In genomic region chrIV:1709695-1710315, ce11 we compare ENCODE assay signal across 4 worm cellular contexts.
A peak's percentile ranks its signal among the peaks of the same experiment; 100 is the strongest.
TF ChIP-seq lines count a peak whose summit lies in the region.

pbs-1 (minus strand) TSS chrIV:1709745.
K08D12.3 (plus strand) TSS chrIV:1710265.

TF ChIP-seq in whole organism, L1 larva, 84 proteins besides CTCF, POLR2A, EP300 and RAD21 (continued from another document and continues in another):
- TF ChIP-seq sptf-1 (tag; optimal IDR thresholded peaks at IDR 0.05; lab: Kevin White, UChicago) (no peak), C04F5.9 (tag; optimal IDR thresholded peaks at IDR 0.05; lab: Kevin White, UChicago) (no peak), unc-62 (GFP tag; optimal IDR thresholded peaks at IDR 0.05; lab: Kevin White, UChicago) (no peak), elt-3 (tag; optimal IDR thresholded peaks at IDR 0.05; lab: Kevin White, UChicago) (peak in 4 of 6 experiments; percentile 39 to 81 (median 48)), nhr-85 (tag; lab: Kevin White, UChicago) (peak; percentile 90), nhr-47 (tag; optimal IDR thresholded peaks at IDR 0.05; lab: Kevin White, UChicago) (peak; percentile 87), hpl-2 (GFP tag; optimal IDR thresholded peaks at IDR 0.05; lab: Kevin White, UChicago) (peak; percentile 21), dsc-1 (tag; optimal IDR thresholded peaks at IDR 0.05; lab: Kevin White, UChicago) (peak; percentile 73), mdl-1 (tag; optimal IDR thresholded peaks at IDR 0.05; lab: Kevin White, UChicago) (peak in 1 of 2 experiments; percentile 80), snu-23 (GFP tag; optimal IDR thresholded peaks at IDR 0.05; lab: Kevin White, UChicago) (peak; percentile 87), efl-3 (GFP tag; optimal IDR thresholded peaks at IDR 0.05; lab: Kevin White, UChicago) (no peak), mep-1 (tag; optimal IDR thresholded peaks at IDR 0.05; lab: Kevin White, UChicago) (peak; percentile 89), dpl-1 (GFP tag; optimal IDR thresholded peaks at IDR 0.05; lab: Kevin White, UChicago) (peak; percentile 89 to 93 (median 92)), efl-1 (optimal IDR thresholded peaks at IDR 0.05; lab: Kevin White, UChicago) (peak; percentile 70 to 93), efl-1 (GFP tag; optimal IDR thresholded peaks at IDR 0.05 in 1 of 2; lab: Kevin White, UChicago) (peak; percentile 92 to 99), tlp-1 (tag; optimal IDR thresholded peaks at IDR 0.05; lab: Kevin White, UChicago) (no peak), lin-35 (GFP tag; optimal IDR thresholded peaks at IDR 0.05; lab: Kevin White, UChicago) (peak; percentile 94 to 95), ets-5 (GFP tag; IDR thresholded peaks at IDR 0.05; lab: Robert Waterston, UW) (no peak), swsn-7 (tag; optimal IDR thresholded peaks at IDR 0.05; lab: Kevin White, UChicago) (peak; percentile 84), skn-1 (tag; optimal IDR thresholded peaks at IDR 0.05; lab: Kevin White, UChicago) (peak; percentile 98), unc-130 (tag; optimal IDR thresholded peaks at IDR 0.05; lab: Kevin White, UChicago) (peak; percentile 74), nhr-77 (tag; optimal IDR thresholded peaks at IDR 0.05; lab: Kevin White, UChicago) (peak; percentile 58), lin-15B (tag; optimal IDR thresholded peaks at IDR 0.05; lab: Kevin White, UChicago) (peak; percentile 78), lin-14 (GFP tag; optimal IDR thresholded peaks at IDR 0.05; lab: Kevin White, UChicago) (peak; percentile 88), nhr-76 (tag; optimal IDR thresholded peaks at IDR 0.05; lab: Kevin White, UChicago) (no peak), ces-1 (GFP tag; optimal IDR thresholded peaks at IDR 0.05; lab: Kevin White, UChicago) (no peak), ztf-4 (tag; optimal IDR thresholded peaks at IDR 0.05; lab: Kevin White, UChicago) (peak; percentile 66), lir-3 (tag; optimal IDR thresholded peaks at IDR 0.05; lab: Kevin White, UChicago; ENCODE audit: poor library complexity) (peak; percentile 55), nhr-71 (tag; optimal IDR thresholded peaks at IDR 0.05; lab: Kevin White, UChicago) (peak; percentile 90), pag-3 (tag; optimal IDR thresholded peaks at IDR 0.05; lab: Kevin White, UChicago; ENCODE audit: borderline replicate concordance, insufficient read depth) (no peak), sup-37 (GFP tag; optimal IDR thresholded peaks at IDR 0.05; lab: Kevin White, UChicago) (no peak), C34B4.2 (tag; optimal IDR thresholded peaks at IDR 0.05; lab: Kevin White, UChicago) (no peak)

TF ChIP-seq in whole organism, L2 larva, 48 proteins besides CTCF, POLR2A, EP300 and RAD21 (continued from another document):
- no peak for TF ChIP-seq R02D3.7 (tag; optimal IDR thresholded peaks at IDR 0.05; lab: Kevin White, UChicago)
- peak; percentile 72 for TF ChIP-seq ama-1 (optimal IDR thresholded peaks at IDR 0.05; lab: Kevin White, UChicago)

TF ChIP-seq in whole organism, L4 larva, 104 proteins besides CTCF, POLR2A, EP300 and RAD21 (continued from another document):
- peak; percentile 88 for TF ChIP-seq dve-1 (tag; optimal IDR thresholded peaks at IDR 0.05; lab: Kevin White, UChicago; ENCODE audit: insufficient read depth)
- no peak for TF ChIP-seq mdt-29 (GFP tag; IDR thresholded peaks at IDR 0.05; lab: Robert Waterston, UW)
- TF ChIP-seq aha-1 (tag; lab: Kevin White, UChicago): peak; percentile 71
- TF ChIP-seq nhr-48 (tag; optimal IDR thresholded peaks at IDR 0.05; lab: Kevin White, UChicago): peak; percentile 6
- TF ChIP-seq F10B5.3 (tag; optimal IDR thresholded peaks at IDR 0.05; lab: Kevin White, UChicago): peak; percentile 19
- TF ChIP-seq Y105C5A.15 (GFP tag; IDR thresholded peaks at IDR 0.05; lab: Robert Waterston, UW): no peak
- no peak for TF ChIP-seq madf-9 (GFP tag; conservative IDR thresholded peaks at IDR 0.05; lab: Robert Waterston, UW)
- no peak for TF ChIP-seq nhr-237 (tag; optimal IDR thresholded peaks at IDR 0.05; lab: Kevin White, UChicago)
- TF ChIP-seq pqm-1 (tag; optimal IDR thresholded peaks at IDR 0.05; lab: Kevin White, UChicago): no peak
- TF ChIP-seq zfp-2 (tag; optimal IDR thresholded peaks at IDR 0.05; lab: Kevin White, UChicago): peak; percentile 93
- peak; percentile 93 for TF ChIP-seq dpl-1 (GFP tag; optimal IDR thresholded peaks at IDR 0.05; lab: Kevin White, UChicago)
- TF ChIP-seq egl-43 (GFP tag; IDR thresholded peaks at IDR 0.05; lab: Robert Waterston, UW): no peak
- no peak for TF ChIP-seq aly-2 (tag; optimal IDR thresholded peaks at IDR 0.05; lab: Kevin White, UChicago)
- no peak for TF ChIP-seq ceh-28 (tag; optimal IDR thresholded peaks at IDR 0.05; lab: Kevin White, UChicago)

TF ChIP-seq in whole organism, young adult, 124 proteins besides CTCF, POLR2A, EP300 and RAD21 (continued from another document):
- TF ChIP-seq snpc-4 (GFP tag; optimal IDR thresholded peaks at IDR 0.05; lab: Kevin White, UChicago) (no peak), snpc-4 (tag; optimal IDR thresholded peaks at IDR 0.05; lab: Kevin White, UChicago) (peak; percentile 20 to 69 (median 38)), F57A8.1 (GFP tag; optimal IDR thresholded peaks at IDR 0.05; lab: Kevin White, UChicago) (no peak), let-607 (tag; optimal IDR thresholded peaks at IDR 0.05; lab: Kevin White, UChicago) (peak in 1 of 2 experiments; percentile 50), F39B2.1 (GFP tag; IDR thresholded peaks at IDR 0.05; lab: Robert Waterston, UW) (no peak), hrde-1 (tag; optimal IDR thresholded peaks at IDR 0.05; lab: Kevin White, UChicago; ENCODE audit: borderline replicate concordance) (no peak)
